Fruit fly (Drosophila melanogaster) whole organism, pupa: ENCODE results near the gene Gen.
A peak's percentile ranks its signal among the peaks of the same experiment; 100 is the strongest.

Experiments used
- CG10348 ChIP-seq: fragments of 200-800 bp; sonication (Bioruptor generic); IDR thresholded peaks from 2 replicates; pipeline ENCODE4 v1.3.6; 2022; ENCODE audit warnings: missing biosample characterization, missing genetic modification characterization
- CG12605 ChIP-seq: fragments of 200-800 bp; sonication (Bioruptor generic); IDR thresholded peaks from 2 replicates; pipeline ENCODE4 v1.3.6; 2022; ENCODE audit warnings: missing biosample characterization, missing genetic modification characterization
- CG13204 ChIP-seq: fragments of 200-800 bp; sonication (Bioruptor generic); optimal IDR thresholded peaks from 2 replicates; lab custom pipeline; 2018; ENCODE audit warnings: missing biosample characterization, mild to moderate bottlenecking, missing genetic modification characterization, moderate library complexity
- CG14655 ChIP-seq: fragments of 200-800 bp; sonication (Bioruptor generic); optimal IDR thresholded peaks from 3 replicates; lab custom pipeline; 2017; ENCODE audit warnings: mild to moderate bottlenecking, missing biosample characterization, missing genetic modification reagents, missing genetic modification characterization
- CG15710 ChIP-seq: fragments of 200-800 bp; sonication (Bioruptor generic); optimal IDR thresholded peaks from 2 replicates; lab custom pipeline; 2018; ENCODE audit warnings: missing biosample characterization, mild to moderate bottlenecking, missing genetic modification characterization, moderate library complexity
- CG17806 ChIP-seq: fragments of 200-800 bp; sonication (Bioruptor generic); optimal IDR thresholded peaks from 2 replicates; lab custom pipeline; 2018; ENCODE audit warnings: missing biosample characterization, mild to moderate bottlenecking, missing genetic modification characterization, moderate library complexity
- CG32121 ChIP-seq: fragments of 200-800 bp; sonication (Bioruptor generic); IDR thresholded peaks from 2 replicates; pipeline ENCODE4 v1.3.6; 2022; ENCODE audit warnings: missing biosample characterization, missing genetic modification characterization
- CG34367 ChIP-seq: fragments of 200-800 bp; sonication (Bioruptor generic); optimal IDR thresholded peaks from 2 replicates; lab custom pipeline; 2018; ENCODE audit warnings: missing biosample characterization, mild to moderate bottlenecking, missing genetic modification characterization
- CG4496 ChIP-seq: fragments of 200-800 bp; sonication (Bioruptor generic); IDR thresholded peaks from 3 replicates; pipeline ENCODE4 v1.3.6; 2022; ENCODE audit warnings: missing biosample characterization, missing genetic modification characterization
- CG8159 ChIP-seq: fragments of 200-800 bp; sonication (Bioruptor generic); optimal IDR thresholded peaks from 3 replicates; lab custom pipeline; 2018; ENCODE audit warnings: missing biosample characterization, mild to moderate bottlenecking, missing genetic modification characterization, moderate library complexity
- CG8301 ChIP-seq: fragments of 200-800 bp; sonication (Bioruptor generic); optimal IDR thresholded peaks from 2 replicates; lab custom pipeline; 2018; ENCODE audit warnings: missing biosample characterization, mild to moderate bottlenecking, missing genetic modification characterization
- CG9948 ChIP-seq: fragments of 200-800 bp; sonication (Bioruptor generic); optimal IDR thresholded peaks from 2 replicates; lab custom pipeline; 2018; ENCODE audit warnings: missing biosample characterization, mild to moderate bottlenecking, missing genetic modification characterization, moderate library complexity
- D1 ChIP-seq: fragments of 200-800 bp; sonication (Bioruptor generic); optimal IDR thresholded peaks from 2 replicates; lab custom pipeline; 2018; ENCODE audit warnings: missing biosample characterization, mild to moderate bottlenecking, missing genetic modification characterization, moderate library complexity
- EcR ChIP-seq: fragments of 200-800 bp; sonication (Bioruptor generic); optimal IDR thresholded peaks from 3 replicates; lab custom pipeline; 2019; ENCODE audit warnings: missing biosample characterization, missing genetic modification characterization, mild to moderate bottlenecking, moderate library complexity, missing genetic modification reagents
- Ets98B ChIP-seq: fragments of 200-800 bp; sonication (Bioruptor generic); IDR thresholded peaks from 2 replicates; pipeline ENCODE4 v1.3.6; 2022; ENCODE audit warnings: missing biosample characterization, missing genetic modification characterization
- Pif1A ChIP-seq: fragments of 200-800 bp; sonication (Bioruptor generic); optimal IDR thresholded peaks from 3 replicates; lab custom pipeline; 2016; ENCODE audit warnings: missing biosample characterization, missing genetic modification characterization
- Pif1B ChIP-seq: fragments of 200-800 bp; sonication (Bioruptor generic); optimal IDR thresholded peaks from 3 replicates; lab custom pipeline; 2016; ENCODE audit warnings: missing biosample characterization, missing genetic modification characterization
- Snoo ChIP-seq: fragments of 200-800 bp; sonication (Bioruptor generic); optimal IDR thresholded peaks from 3 replicates; lab custom pipeline; 2017; ENCODE audit warnings: missing biosample characterization, mild to moderate bottlenecking, missing genetic modification characterization, inconsistent platforms
- fd96Ca ChIP-seq: fragments of 200-800 bp; sonication (Bioruptor generic); IDR thresholded peaks from 3 replicates; pipeline ENCODE4 v1.3.6; 2022; ENCODE audit warnings: missing biosample characterization, missing genetic modification characterization
- gl ChIP-seq: fragments of 200-800 bp; sonication (Bioruptor generic); optimal IDR thresholded peaks from 2 replicates; lab custom pipeline; 2018; ENCODE audit warnings: missing biosample characterization, mild to moderate bottlenecking, missing genetic modification characterization
- rn ChIP-seq: fragments of 200-800 bp; sonication (Bioruptor generic); IDR thresholded peaks from 2 replicates; pipeline ENCODE4 v1.3.6; 2022; ENCODE audit warnings: missing biosample characterization, missing genetic modification characterization

Gen gene

dm6 chr3L:5184860-5185639 lies 32.9 kb upstream of the Gen start:
- peak; percentile 40; the same call in 1 of the 2 replicates for TF ChIP-seq Ets98B (GFP tag; lab: Robert Waterston, UW)
- TF ChIP-seq EcR (GFP tag; lab: Kevin White, UChicago), result no peak
- TF ChIP-seq Pif1A (GFP tag; lab: Kevin White, UChicago), result no peak
- 0 out of 2 replicates have a peak, but pooled peaks have one; percentile 8 for TF ChIP-seq CG12605 (GFP tag; lab: Robert Waterston, UW)
- no peak for TF ChIP-seq rn (GFP tag; lab: Robert Waterston, UW)
- no peak for TF ChIP-seq Snoo
- no peak for TF ChIP-seq CG17806 (tag; lab: Kevin White, UChicago)
- TF ChIP-seq CG13204, result no peak
- no peak for TF ChIP-seq CG15710 (tag; lab: Kevin White, UChicago)
- TF ChIP-seq fd96Ca, result 0 out of 3 replicates have a peak, but pooled peaks have one; percentile 39
- TF ChIP-seq CG10348 (GFP tag; lab: Robert Waterston, UW), result no peak
- TF ChIP-seq CG8301, result no peak
- TF ChIP-seq CG8159, result no peak
- TF ChIP-seq CG34367, result no peak
- TF ChIP-seq D1 (tag; lab: Kevin White, UChicago), result no peak
- no peak for TF ChIP-seq CG9948 (tag; lab: Kevin White, UChicago)
- TF ChIP-seq CG32121, result 0 out of 2 replicates have a peak, but pooled peaks have one; percentile 8
- TF ChIP-seq Pif1B, result peak; percentile 5
- peak; percentile 50; the same call in 1 of the 3 replicates for TF ChIP-seq CG4496 (GFP tag; lab: Robert Waterston, UW)
- peak; percentile 17 for TF ChIP-seq CG14655 (GFP tag; lab: Kevin White, UChicago)
- TF ChIP-seq gl (tag; lab: Kevin White, UChicago), result no peak

- TF ChIP-seq rn (GFP tag; lab: Robert Waterston, UW) (no peak), Pif1B (no peak), EcR (GFP tag; lab: Kevin White, UChicago) (peak; percentile 49), CG4496 (GFP tag; lab: Robert Waterston, UW) (no peak; the same call in 2 of the 3 replicates), CG12605 (GFP tag; lab: Robert Waterston, UW) (0 out of 2 replicates have a peak, but pooled peaks have one; percentile 7), Snoo (no peak), Pif1A (GFP tag; lab: Kevin White, UChicago) (peak; percentile 22), CG13204 (no peak), CG8159 (peak; percentile 20)
Observed at dm6 chr3L:5184502-5184859, 32.3 kb upstream of the Gen start.

dm6 chr3L:5183662-5184061 lies 31.5 kb upstream of the Gen start:
- TF ChIP-seq Snoo (no peak), CG8301 (no peak), CG13204 (no peak), gl (tag; lab: Kevin White, UChicago) (no peak)
- TF ChIP-seq, all 21 proteins: peak for 0

dm6 chr3L:5182994-5183566 lies 30.9 kb upstream of the Gen start:
- TF ChIP-seq CG8301, result peak; percentile 18
- TF ChIP-seq CG15710 (tag; lab: Kevin White, UChicago), result peak; percentile 20
- peak; percentile 40 for TF ChIP-seq CG8159
- TF ChIP-seq CG13204, result no peak
- TF ChIP-seq Ets98B (GFP tag; lab: Robert Waterston, UW), result no peak
- no peak for TF ChIP-seq CG32121
- no peak for TF ChIP-seq gl (tag; lab: Kevin White, UChicago)
- peak; percentile 1 for TF ChIP-seq CG34367
- no peak for TF ChIP-seq Pif1B
- TF ChIP-seq EcR (GFP tag; lab: Kevin White, UChicago), result peak; percentile 47
- TF ChIP-seq CG10348 (GFP tag; lab: Robert Waterston, UW), result no peak
- TF ChIP-seq Snoo, result peak; percentile 49
- peak; percentile 18 for TF ChIP-seq Pif1A (GFP tag; lab: Kevin White, UChicago)
- peak; percentile 13 for TF ChIP-seq CG17806 (tag; lab: Kevin White, UChicago)

- TF ChIP-seq CG14655 (GFP tag; lab: Kevin White, UChicago) (peak; percentile 18), D1 (tag; lab: Kevin White, UChicago) (no peak), rn (GFP tag; lab: Robert Waterston, UW) (no peak), CG15710 (tag; lab: Kevin White, UChicago) (peak; percentile 21), CG32121 (no peak), CG10348 (GFP tag; lab: Robert Waterston, UW) (no peak), CG9948 (tag; lab: Kevin White, UChicago) (peak; percentile 17), CG17806 (tag; lab: Kevin White, UChicago) (peak; percentile 28), Snoo (peak; percentile 11), CG4496 (GFP tag; lab: Robert Waterston, UW) (peak; percentile 40; the same call in 1 of the 3 replicates), Pif1A (GFP tag; lab: Kevin White, UChicago) (peak; percentile 30), CG8301 (peak; percentile 16), CG8159 (peak; percentile 52)
- TF ChIP-seq, all 21 proteins: peak for 9
Observed at dm6 chr3L:5182255-5182993, 30.2 kb upstream of the Gen start.
